Fruit fly (Drosophila melanogaster) whole organism, embryonic: ENCODE data around the gene CG5966.

Experiments
- Adf1 ChIP-seq: fragments of 200-800 bp; sonication (Bioruptor generic); IDR thresholded peaks from 2 replicates; pipeline ENCODE4 v1.3.6; 2022; ENCODE audit warnings: missing biosample characterization, missing genetic modification characterization
- Atf3 ChIP-seq: fragments of 200-800 bp; sonication (Bioruptor generic); optimal IDR thresholded peaks from 3 replicates; lab custom pipeline; 2016; ENCODE audit warnings: missing biosample characterization, missing genetic modification characterization
- Atf6 ChIP-seq: fragments of 200-800 bp; sonication (Bioruptor generic); IDR thresholded peaks from 2 replicates; pipeline ENCODE4 v1.3.6; 2022; ENCODE audit warnings: missing biosample characterization, missing genetic modification characterization
- BEAF-32 ChIP-seq: fragments of 200-800 bp; sonication (Bioruptor generic); optimal IDR thresholded peaks from 3 replicates; lab custom pipeline; 2017; ENCODE audit warnings: missing biosample characterization, missing genetic modification characterization, mild to moderate bottlenecking, moderate library complexity, missing genetic modification reagents
- CG10654 ChIP-seq: fragments of 200-800 bp; sonication (Bioruptor generic); optimal IDR thresholded peaks from 2 replicates; lab custom pipeline; 2016; ENCODE audit warnings: missing biosample characterization, missing genetic modification characterization
- CG10959 ChIP-seq: fragments of 200-800 bp; sonication (Bioruptor generic); IDR thresholded peaks from 2 replicates; pipeline ENCODE4 v1.3.6; 2022; ENCODE audit warnings: missing biosample characterization, missing genetic modification characterization
- CG11398 ChIP-seq: fragments of 200-800 bp; sonication (Bioruptor generic); optimal IDR thresholded peaks from 2 replicates; lab custom pipeline; 2016; ENCODE audit warnings: missing biosample characterization, missing genetic modification characterization
- CG11456 ChIP-seq: fragments of 200-800 bp; sonication (Bioruptor generic); IDR thresholded peaks from 3 replicates; pipeline ENCODE4 v1.3.6; 2022; ENCODE audit warnings: missing biosample characterization, missing genetic modification characterization
- CG12391 ChIP-seq: fragments of 200-800 bp; sonication (Bioruptor generic); optimal IDR thresholded peaks from 3 replicates; lab custom pipeline; 2018; ENCODE audit warnings: missing biosample characterization, mild to moderate bottlenecking, missing genetic modification characterization, moderate library complexity
- CG13775 ChIP-seq: fragments of 200-800 bp; sonication (Bioruptor generic); optimal IDR thresholded peaks from 3 replicates; lab custom pipeline; 2017; ENCODE audit warnings: missing biosample characterization, mild to moderate bottlenecking, missing genetic modification characterization
- CG31441 ChIP-seq: fragments of 200-800 bp; sonication (Bioruptor generic); IDR thresholded peaks from 2 replicates; pipeline ENCODE4 v1.3.6; 2022; ENCODE audit warnings: missing biosample characterization, missing genetic modification characterization
- CG32532 ChIP-seq: fragments of 200-800 bp; sonication (Bioruptor generic); IDR thresholded peaks from 2 replicates; pipeline ENCODE4 v1.3.6; 2022; ENCODE audit warnings: missing biosample characterization, missing genetic modification characterization
- CG32772 ChIP-seq: fragments of 200-800 bp; sonication (Bioruptor generic); IDR thresholded peaks from 2 replicates; pipeline ENCODE4 v1.3.6; 2022; ENCODE audit warnings: missing biosample characterization, missing genetic modification characterization
- CG34224 ChIP-seq: fragments of 200-800 bp; sonication (Bioruptor generic); IDR thresholded peaks from 3 replicates; pipeline ENCODE4 v1.3.6; 2022; ENCODE audit warnings: missing biosample characterization, missing genetic modification characterization; ENCODE audit not compliant: partially characterized antibody
- CG6654 ChIP-seq: fragments of 200-800 bp; sonication (Bioruptor generic); optimal IDR thresholded peaks from 2 replicates; lab custom pipeline; 2017; ENCODE audit warnings: missing biosample characterization, mild to moderate bottlenecking, missing genetic modification characterization
- CG7963 ChIP-seq: fragments of 200-800 bp; sonication (Bioruptor generic); IDR thresholded peaks from 3 replicates; pipeline ENCODE4 v1.3.6; 2022; ENCODE audit warnings: missing biosample characterization, missing genetic modification characterization; ENCODE audit not compliant: partially characterized antibody
- Doc2 ChIP-seq: fragments of 200-800 bp; sonication (Bioruptor generic); IDR thresholded peaks from 2 replicates; pipeline ENCODE4 v1.3.6; 2022; ENCODE audit warnings: missing biosample characterization, missing genetic modification characterization
- NK7.1 ChIP-seq: fragments of 200-800 bp; sonication (Bioruptor generic); optimal IDR thresholded peaks from 3 replicates; lab custom pipeline; 2016; ENCODE audit warnings: missing biosample characterization, missing genetic modification characterization
- NfI ChIP-seq: fragments of 200-800 bp; sonication (Bioruptor generic); optimal IDR thresholded peaks from 3 replicates; lab custom pipeline; 2018; ENCODE audit warnings: missing biosample characterization, mild to moderate bottlenecking, missing genetic modification characterization, moderate library complexity
- Oli ChIP-seq: fragments of 200-800 bp; sonication (Bioruptor generic); optimal IDR thresholded peaks from 2 replicates; lab custom pipeline; 2018; ENCODE audit warnings: missing biosample characterization, mild to moderate bottlenecking, missing genetic modification characterization, moderate library complexity
- Opbp ChIP-seq: fragments of 200-800 bp; sonication (Bioruptor generic); IDR thresholded peaks from 3 replicates; pipeline ENCODE4 v1.3.6; 2022; ENCODE audit warnings: missing biosample characterization, missing genetic modification characterization; ENCODE audit not compliant: partially characterized antibody
- Xbp1 ChIP-seq: fragments of 200-800 bp; sonication (Bioruptor generic); optimal IDR thresholded peaks from 3 replicates; lab custom pipeline; 2016; ENCODE audit warnings: missing biosample characterization, mild to moderate bottlenecking, missing genetic modification characterization
- ato ChIP-seq: fragments of 200-800 bp; sonication (Bioruptor generic); IDR thresholded peaks from 2 replicates; pipeline ENCODE4 v1.3.6; 2022; ENCODE audit warnings: missing biosample characterization, missing genetic modification characterization; ENCODE audit not compliant: partially characterized antibody
- btn ChIP-seq: fragments of 200-800 bp; sonication (Bioruptor generic); optimal IDR thresholded peaks from 2 replicates; lab custom pipeline; 2016; ENCODE audit warnings: missing biosample characterization, missing genetic modification characterization
- cas ChIP-seq: fragments of 200-800 bp; sonication (Bioruptor generic); IDR thresholded peaks from 2 replicates; pipeline ENCODE4 v1.3.6; 2022; ENCODE audit warnings: missing biosample characterization, missing genetic modification characterization
- ci ChIP-seq: fragments of 200-800 bp; sonication (Bioruptor generic); IDR thresholded peaks from 3 replicates; pipeline ENCODE4 v1.3.6; 2022; ENCODE audit warnings: missing biosample characterization, missing genetic modification characterization
- croc ChIP-seq: fragments of 200-800 bp; sonication (Bioruptor generic); conservative IDR thresholded peaks from 3 replicates; pipeline ENCODE4 v1.3.6; 2022; ENCODE audit warnings: missing biosample characterization, missing genetic modification characterization
- esg ChIP-seq: fragments of 200-800 bp; sonication (Bioruptor generic); conservative IDR thresholded peaks from 2 replicates; pipeline ENCODE4 v1.3.6; 2022; ENCODE audit warnings: missing biosample characterization, missing genetic modification characterization
- her ChIP-seq: fragments of 200-800 bp; sonication (Bioruptor generic); optimal IDR thresholded peaks from 2 replicates; lab custom pipeline; 2016; ENCODE audit warnings: missing biosample characterization, missing genetic modification characterization
- insv ChIP-seq, 2 experiments: fragments of 200-800 bp; sonication (Bioruptor generic); optimal IDR thresholded peaks; 3 replicates each; lab custom pipeline; 2016 to 2018; ENCODE audit warnings: missing biosample characterization in 2 of 2, missing genetic modification characterization in 2 of 2
- lmd ChIP-seq: fragments of 200-800 bp; sonication (Bioruptor generic); IDR thresholded peaks from 2 replicates; pipeline ENCODE4 v1.3.6; 2022; ENCODE audit warnings: missing biosample characterization, missing genetic modification characterization
- maf-S ChIP-seq: fragments of 200-800 bp; sonication (Bioruptor generic); optimal IDR thresholded peaks from 2 replicates; lab custom pipeline; 2016; ENCODE audit warnings: missing biosample characterization, missing genetic modification characterization
- nerfin-1 ChIP-seq: fragments of 200-800 bp; sonication (Bioruptor generic); optimal IDR thresholded peaks from 3 replicates; lab custom pipeline; 2019; ENCODE audit warnings: missing biosample characterization, mild to moderate bottlenecking, missing genetic modification characterization, moderate library complexity
- p53 ChIP-seq: fragments of 200-800 bp; sonication (Bioruptor generic); optimal IDR thresholded peaks from 2 replicates; lab custom pipeline; 2016; ENCODE audit warnings: missing biosample characterization, missing genetic modification characterization
- prd ChIP-seq, 3 experiments: fragments of >200 bp in 2 of 3; fragments of 200-800 bp in 1 of 3; sonication (Bioruptor generic) in 1 of 3; optimal IDR thresholded peaks in 2 of 3; IDR thresholded peaks in 1 of 3; 2 replicates in 2 of 3; 3 replicates in 1 of 3; pipeline versions ENCODE4 v1.3.6 to Lab custom; 2017 to 2022; ENCODE audit warnings: missing biosample characterization in 1 of 3, missing genetic modification characterization in 1 of 3
- row ChIP-seq: fragments of 200-800 bp; sonication (Bioruptor generic); IDR thresholded peaks from 3 replicates; pipeline ENCODE4 v1.3.6; 2022; ENCODE audit warnings: missing biosample characterization, missing genetic modification characterization
- run ChIP-seq: fragments of 200-800 bp; sonication (Bioruptor generic); optimal IDR thresholded peaks from 3 replicates; lab custom pipeline; 2018; ENCODE audit warnings: missing biosample characterization, mild to moderate bottlenecking, missing genetic modification characterization
- sob ChIP-seq: fragments of 200-800 bp; sonication (Bioruptor generic); IDR thresholded peaks from 2 replicates; pipeline ENCODE4 v1.3.6; 2022; ENCODE audit warnings: missing biosample characterization, missing genetic modification characterization
- sug ChIP-seq: fragments of 200-800 bp; optimal IDR thresholded peaks from 2 replicates; lab custom pipeline; 2019; ENCODE audit warnings: missing biosample characterization, mild to moderate bottlenecking, missing genetic modification characterization, moderate library complexity
- toy ChIP-seq: fragments of 200-800 bp; sonication (Bioruptor generic); IDR thresholded peaks from 2 replicates; pipeline ENCODE4 v1.3.6; 2022; ENCODE audit warnings: missing biosample characterization, missing genetic modification characterization
- wek ChIP-seq: fragments of 200-800 bp; sonication (Bioruptor generic); optimal IDR thresholded peaks from 3 replicates; lab custom pipeline; 2018; ENCODE audit warnings: missing biosample characterization, mild to moderate bottlenecking, missing genetic modification characterization, moderate library complexity
- z ChIP-seq: fragments of 200-800 bp; sonication (Bioruptor generic); IDR thresholded peaks from 3 replicates; pipeline ENCODE4 v1.3.6; 2022; ENCODE audit warnings: missing biosample characterization, missing genetic modification characterization
- zfh2 ChIP-seq: fragments of 200-800 bp; sonication (Bioruptor generic); optimal IDR thresholded peaks from 2 replicates; lab custom pipeline; 2016; ENCODE audit warnings: missing biosample characterization, missing genetic modification characterization

The CG5966 gene

dm6 chrX:5969860-5970665 is 18.5 kb upstream of the CG5966 start (continued):
- TF ChIP-seq Atf3, result no peak
- TF ChIP-seq sug, result peak; percentile 38
- peak; percentile 86 for TF ChIP-seq z (GFP tag; lab: Robert Waterston, UW)
- no peak for TF ChIP-seq toy
- peak; percentile 35 for TF ChIP-seq NfI (GFP tag; lab: Kevin White, UChicago)
- peak; percentile 3 for TF ChIP-seq zfh2 (GFP tag; lab: Kevin White, UChicago)
- peak; percentile 45 for TF ChIP-seq esg (GFP tag; lab: Robert Waterston, UW)
- TF ChIP-seq wek (GFP tag; lab: Kevin White, UChicago), result no peak
- peak; percentile 49; the same call in 2 of the 3 replicates for TF ChIP-seq croc (GFP tag; lab: Robert Waterston, UW)
- TF ChIP-seq btn (GFP tag; lab: Kevin White, UChicago), result no peak
- TF ChIP-seq CG6654 (GFP tag; lab: Kevin White, UChicago), result no peak
- peak; percentile 15 for TF ChIP-seq run (tag; lab: Kevin White, UChicago)
- no peak for TF ChIP-seq prd (optimal IDR thresholded peaks at IDR 0.05; lab: Kevin White, UChicago)
- peak; percentile 58 for TF ChIP-seq prd (GFP tag; IDR thresholded peaks at IDR 0.05; lab: Robert Waterston, UW)
- no peak for TF ChIP-seq cas
- TF ChIP-seq lmd (GFP tag; lab: Robert Waterston, UW), result peak; percentile 47
- TF ChIP-seq BEAF-32 (GFP tag; lab: Kevin White, UChicago), result no peak
- TF ChIP-seq CG32772 (GFP tag; lab: Robert Waterston, UW), result peak; percentile 37
- TF ChIP-seq row (GFP tag; lab: Robert Waterston, UW), result peak; percentile 62
- no peak for TF ChIP-seq Doc2
- TF ChIP-seq sob (GFP tag; lab: Robert Waterston, UW), result no peak; the same call in 1 of the 2 replicates
- no peak for TF ChIP-seq CG11456 (GFP tag; lab: Robert Waterston, UW)
- TF ChIP-seq CG7963 (GFP tag; lab: Robert Waterston, UW), result no peak
- TF ChIP-seq Adf1 (GFP tag; lab: Robert Waterston, UW), result no peak
- TF ChIP-seq ato (GFP tag; lab: Robert Waterston, UW), result no peak
- peak; percentile 43 for TF ChIP-seq CG12391
- peak; percentile 39 for TF ChIP-seq Xbp1 (GFP tag; lab: Kevin White, UChicago)
- no peak for TF ChIP-seq her (GFP tag; lab: Kevin White, UChicago)
- peak; percentile 76 for TF ChIP-seq ci (GFP tag; lab: Robert Waterston, UW)
- TF ChIP-seq p53 (GFP tag; lab: Kevin White, UChicago), result no peak
- TF ChIP-seq CG32532 (GFP tag; lab: Robert Waterston, UW), result peak; percentile 38
- no peak for TF ChIP-seq Atf6 (GFP tag; lab: Robert Waterston, UW)
- no peak for TF ChIP-seq NK7.1
- TF ChIP-seq CG31441 (GFP tag; lab: Robert Waterston, UW), result peak; percentile 70
- no peak for TF ChIP-seq Opbp (GFP tag; lab: Robert Waterston, UW)
- TF ChIP-seq CG10654 (GFP tag; lab: Kevin White, UChicago), result no peak
- TF ChIP-seq CG13775 (GFP tag; lab: Kevin White, UChicago), result peak; percentile 38
- TF ChIP-seq insv (GFP tag; optimal IDR thresholded peaks at IDR 0.05; lab: Kevin White, UChicago), result no peak
- no peak for TF ChIP-seq CG34224
- no peak for TF ChIP-seq nerfin-1
- TF ChIP-seq CG11398 (GFP tag; lab: Kevin White, UChicago), result no peak
- TF ChIP-seq Oli (tag; lab: Kevin White, UChicago), result peak; percentile 46
- TF ChIP-seq CG10959 (GFP tag; lab: Robert Waterston, UW), result peak; percentile 35; the same call in 1 of the 2 replicates
- TF ChIP-seq maf-S, result no peak
